Fruit fly (Drosophila melanogaster): Measurements from ENCODE around the gene ko.

ko gene

dm6 chr3L:21043894-21044682, 86.9 kb downstream of the ko start (continued):
- TF ChIP-seq CG6276 (GFP tag; optimal IDR thresholded peaks at IDR 0.05) (no peak), fd59A (GFP tag; optimal IDR thresholded peaks at IDR 0.05) (peak; percentile 47), Hr4 (GFP tag; optimal IDR thresholded peaks at IDR 0.05) (peak; percentile 61), Sox15 (GFP tag; optimal IDR thresholded peaks at IDR 0.05) (no peak), Ets21C (GFP tag; optimal IDR thresholded peaks at IDR 0.05) (no peak), CG6854 (GFP tag; optimal IDR thresholded peaks at IDR 0.05) (no peak), Eip75B (GFP tag; optimal IDR thresholded peaks at IDR 0.05) (peak; percentile 52), pdm3 (GFP tag; optimal IDR thresholded peaks at IDR 0.05) (peak; percentile 40), salr (GFP tag; optimal IDR thresholded peaks at IDR 0.05) (peak; percentile 9 to 25)

dm6 chr3L:21043435-21043834, 87.5 kb downstream of the ko start:
- TF ChIP-seq spab (GFP tag; optimal IDR thresholded peaks at IDR 0.05) (no peak), esn (GFP tag; optimal IDR thresholded peaks at IDR 0.05) (no peak), CG15336 (GFP tag; IDR thresholded peaks at IDR 0.05) (no peak), Blimp-1 (GFP tag; optimal IDR thresholded peaks at IDR 0.05) (no peak), CG4318 (GFP tag; optimal IDR thresholded peaks at IDR 0.05) (no peak), achi (GFP tag; optimal IDR thresholded peaks at IDR 0.05) (no peak), CG10631 (GFP tag; optimal IDR thresholded peaks at IDR 0.05) (no peak), Gug (GFP tag; IDR thresholded peaks at IDR 0.05) (no peak), Eip93F (GFP tag; optimal IDR thresholded peaks at IDR 0.05) (no peak), Met (GFP tag; optimal IDR thresholded peaks at IDR 0.05) (no peak), OdsH (GFP tag; optimal IDR thresholded peaks at IDR 0.05) (no peak), CG1621 (tag; optimal IDR thresholded peaks at IDR 0.05) (no peak), Sox15 (GFP tag; optimal IDR thresholded peaks at IDR 0.05) (no peak), vri (GFP tag; optimal IDR thresholded peaks at IDR 0.05) (no peak), CG8319 (GFP tag; optimal IDR thresholded peaks at IDR 0.05) (no peak), CG10669 (GFP tag; optimal IDR thresholded peaks at IDR 0.05) (no peak), CG6854 (GFP tag; optimal IDR thresholded peaks at IDR 0.05) (no peak), Ets21C (GFP tag; optimal IDR thresholded peaks at IDR 0.05) (no peak), Hr4 (GFP tag; optimal IDR thresholded peaks at IDR 0.05) (no peak)

DNA sequence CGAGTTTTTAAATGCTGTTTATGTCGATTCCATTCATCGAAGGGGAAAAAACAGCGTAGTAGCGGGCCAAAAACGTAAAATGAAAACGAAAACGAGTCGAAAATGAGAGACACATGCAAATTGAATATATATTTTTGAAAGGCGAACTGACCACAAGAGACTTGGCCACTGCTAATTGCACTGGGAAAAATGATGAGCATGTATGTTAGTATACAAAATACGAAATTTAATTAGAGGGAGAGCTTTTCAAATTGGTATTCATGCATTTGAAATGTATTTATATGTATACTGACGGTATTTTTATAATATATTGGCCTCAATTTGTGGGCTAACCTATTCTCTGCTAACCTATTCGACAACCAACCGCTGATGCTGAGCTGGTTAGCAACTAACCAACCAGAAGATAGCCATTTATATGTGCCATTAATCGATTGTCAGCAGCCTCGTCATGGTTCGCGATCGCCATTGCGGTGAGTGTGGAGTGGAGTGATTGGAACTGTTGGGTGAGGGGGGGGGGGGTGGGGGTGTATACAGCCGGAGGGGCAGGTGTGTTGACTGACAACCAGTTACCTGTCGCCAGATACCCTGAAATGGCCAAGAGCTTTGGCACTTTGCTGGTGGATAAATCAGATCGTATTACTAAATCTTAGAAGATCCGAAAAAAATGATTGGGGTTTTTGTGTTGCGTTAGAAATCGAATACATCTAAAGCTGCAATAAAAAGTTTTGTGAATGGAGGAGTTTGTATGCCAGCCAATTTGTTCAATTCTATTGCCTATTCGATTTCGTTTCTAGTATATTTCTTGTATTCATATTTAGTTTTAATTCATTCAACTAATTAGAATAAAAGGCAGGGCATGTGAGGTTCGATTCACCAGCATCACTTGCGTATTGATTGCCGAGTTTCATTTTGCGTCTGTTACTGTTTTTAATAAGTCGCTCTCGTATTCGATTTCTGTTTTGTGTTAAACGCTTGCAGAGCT, 88.7 kb downstream of the ko start:
- TF ChIP-seq CG6808 (GFP tag; optimal IDR thresholded peaks at IDR 0.05) = peak; percentile 54
- TF ChIP-seq CG31627 (GFP tag; optimal IDR thresholded peaks at IDR 0.05) = peak; percentile 34
- TF ChIP-seq CG1621 (tag; optimal IDR thresholded peaks at IDR 0.05) = peak; percentile 28
- peak; percentile 72 for TF ChIP-seq svp (GFP tag)
- peak; percentile 21 for TF ChIP-seq Sox14 (GFP tag; optimal IDR thresholded peaks at IDR 0.05)
- no peak for TF ChIP-seq CG9139 (GFP tag; optimal IDR thresholded peaks at IDR 0.05)
- peak; percentile 43 for TF ChIP-seq Sox15 (GFP tag; optimal IDR thresholded peaks at IDR 0.05)
- TF ChIP-seq CG8632 (GFP tag; optimal IDR thresholded peaks at IDR 0.05) = peak; percentile 55
- peak; percentile 50 for TF ChIP-seq lz (GFP tag; optimal IDR thresholded peaks at IDR 0.05)
- TF ChIP-seq OdsH (GFP tag; optimal IDR thresholded peaks at IDR 0.05) = peak; percentile 56
- TF ChIP-seq ss (GFP tag; optimal IDR thresholded peaks at IDR 0.05) = peak; percentile 23 to 26
- peak; percentile 74 for TF ChIP-seq CG8119 (GFP tag; IDR thresholded peaks at IDR 0.05)
- no peak; the same call in none of the 2 replicates for TF ChIP-seq CG11294 (GFP tag; IDR thresholded peaks at IDR 0.05)
- TF ChIP-seq dac (GFP tag; optimal IDR thresholded peaks at IDR 0.05) = peak; percentile 56
- peak; percentile 48 for TF ChIP-seq CG3919 (GFP tag; optimal IDR thresholded peaks at IDR 0.05)
- peak; percentile 55 for TF ChIP-seq CG10669 (GFP tag; optimal IDR thresholded peaks at IDR 0.05)
- no peak for TF ChIP-seq CG8319 (GFP tag; optimal IDR thresholded peaks at IDR 0.05)
- no peak for TF ChIP-seq CG6854 (GFP tag; optimal IDR thresholded peaks at IDR 0.05)
- peak; percentile 49 for TF ChIP-seq CG6792 (GFP tag; optimal IDR thresholded peaks at IDR 0.05)
- peak; percentile 14 for TF ChIP-seq Met (GFP tag; optimal IDR thresholded peaks at IDR 0.05)
- TF ChIP-seq Hr4 (GFP tag; optimal IDR thresholded peaks at IDR 0.05) = peak; percentile 78
- TF ChIP-seq dsx (GFP tag; optimal IDR thresholded peaks at IDR 0.05; ENCODE audit: poor library complexity, severe bottlenecking) = peak; percentile 60
- peak; percentile 73 for TF ChIP-seq CG6276 (GFP tag; optimal IDR thresholded peaks at IDR 0.05)
- peak; percentile 60 for TF ChIP-seq CG6163 (GFP tag; IDR thresholded peaks at IDR 0.05)
- TF ChIP-seq vri (GFP tag; optimal IDR thresholded peaks at IDR 0.05) = no peak
- peak; percentile 50 for TF ChIP-seq topi (GFP tag; optimal IDR thresholded peaks at IDR 0.05)
- peak; percentile 33 for TF ChIP-seq CG16779 (tag; optimal IDR thresholded peaks at IDR 0.05)
- peak; percentile 24 for TF ChIP-seq net (GFP tag; optimal IDR thresholded peaks at IDR 0.05)
- peak; percentile 59 for TF ChIP-seq fd59A (GFP tag; optimal IDR thresholded peaks at IDR 0.05)
